Worm (Caenorhabditis elegans): ENCODE measurements around the gene hxk-3.

- TF ChIP-seq mdl-1 (tag; optimal IDR thresholded peaks at IDR 0.05) (no peak), lsy-12 (tag; optimal IDR thresholded peaks at IDR 0.05) (no peak), ceh-82 (tag; optimal IDR thresholded peaks at IDR 0.05) (no peak), R02D3.7 (tag; optimal IDR thresholded peaks at IDR 0.05) (no peak), nhr-76 (tag; optimal IDR thresholded peaks at IDR 0.05) (no peak), unc-62 (GFP tag; optimal IDR thresholded peaks at IDR 0.05) (no peak), nhr-11 (tag; optimal IDR thresholded peaks at IDR 0.05) (no peak), nhr-237 (tag; optimal IDR thresholded peaks at IDR 0.05) (no peak), elt-1 (tag; optimal IDR thresholded peaks at IDR 0.05) (no peak), egl-27 (tag; optimal IDR thresholded peaks at IDR 0.05) (no peak)
These were observed 57.7 kb downstream of the hxk-3 start, which contains the start of gene C34H4.1 for ce11 chrIV:1555021-1555720.

All from whole organism, L3 larva.